Fruit fly (Drosophila melanogaster) Kc167 (cell line): ENCODE results near the gene CG10654.

ENCODE experiments used
- Sin3A ChIP-seq: fragments of >200 bp; optimal IDR thresholded peaks from 2 replicates; lab custom pipeline; 2018; ENCODE audit warnings: missing external identifiers
- insv ChIP-seq: fragments of >200 bp; optimal IDR thresholded peaks from 3 replicates; lab custom pipeline; 2018; ENCODE audit warnings: missing external identifiers
- psq ChIP-seq: fragments of >200 bp; optimal IDR thresholded peaks from 2 replicates; lab custom pipeline; 2017; ENCODE audit warnings: missing external identifiers
- ttk ChIP-seq: sonication (Bioruptor generic); optimal IDR thresholded peaks from 2 replicates; lab custom pipeline; 2017; ENCODE audit warnings: missing external identifiers

- TF ChIP-seq insv (lab: Kevin White, UChicago) (no peak), ttk (lab: Kevin White, UChicago) (no peak), psq (lab: Kevin White, UChicago) (no peak), Sin3A (lab: Kevin White, UChicago) (no peak)
Measured at dm6 chr3L:12482917-12483316, 24.7 kb downstream of the CG10654 start.
